Worm (Caenorhabditis elegans): ENCODE data around the gene Y45F10C.6.

DNA sequence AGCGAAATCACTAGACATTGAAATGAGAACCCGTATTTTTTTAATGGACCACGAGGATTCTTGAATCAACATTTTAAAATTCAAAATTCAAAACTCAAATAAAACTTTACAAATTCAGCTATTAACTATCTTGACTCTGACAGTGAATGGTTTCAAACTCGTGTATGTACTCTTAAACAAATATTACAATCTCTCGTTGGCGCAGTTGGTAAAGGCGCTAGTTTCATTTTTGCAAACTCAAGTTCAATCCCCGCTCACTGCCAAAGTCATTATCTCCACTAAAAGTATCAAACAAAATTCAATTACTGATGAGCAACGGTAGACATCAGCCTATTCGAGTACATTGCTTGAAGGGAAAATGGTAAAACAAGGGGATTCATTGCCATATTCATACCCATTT lies 49.3 kb downstream of the Y45F10C.6 start:
- TF ChIP-seq skn-1 (tag; optimal IDR thresholded peaks at IDR 0.05) (no peak), unc-62 (GFP tag; optimal IDR thresholded peaks at IDR 0.05) (no peak), zag-1 (tag; optimal IDR thresholded peaks at IDR 0.05) (no peak), nhr-11 (tag; optimal IDR thresholded peaks at IDR 0.05) (no peak), pha-4 (tag; optimal IDR thresholded peaks at IDR 0.05) (no peak), nhr-237 (tag; optimal IDR thresholded peaks at IDR 0.05) (no peak), daf-12 (tag; optimal IDR thresholded peaks at IDR 0.05) (no peak), nhr-12 (tag; optimal IDR thresholded peaks at IDR 0.05) (no peak), ceh-28 (tag; optimal IDR thresholded peaks at IDR 0.05) (no peak), mdl-1 (tag; optimal IDR thresholded peaks at IDR 0.05) (no peak), R02D3.7 (tag; optimal IDR thresholded peaks at IDR 0.05) (no peak)

Data from whole organism, L3 larva.